Worm (Caenorhabditis elegans): ENCODE measurements around the gene grl-12.

- TF ChIP-seq ama-1 (optimal IDR thresholded peaks at IDR 0.05): no peak
- no peak for TF ChIP-seq ceh-36 (tag; optimal IDR thresholded peaks at IDR 0.05)
- TF ChIP-seq tbx-37 (GFP tag; conservative IDR thresholded peaks at IDR 0.05): no peak
- TF ChIP-seq F13C5.2 (tag; optimal IDR thresholded peaks at IDR 0.05): no peak
- TF ChIP-seq hnd-1 (tag; optimal IDR thresholded peaks at IDR 0.05): no peak
- no peak for TF ChIP-seq sea-1 (GFP tag; conservative IDR thresholded peaks at IDR 0.05)
- no peak for TF ChIP-seq tra-4 (tag; optimal IDR thresholded peaks at IDR 0.05)
- no peak for TF ChIP-seq ceh-13 (GFP tag; optimal IDR thresholded peaks at IDR 0.05)
- TF ChIP-seq B0310.2 (tag; optimal IDR thresholded peaks at IDR 0.05): no peak
- TF ChIP-seq aly-1 (tag; optimal IDR thresholded peaks at IDR 0.05): no peak
- TF ChIP-seq flt-1 (GFP tag; IDR thresholded peaks at IDR 0.05): no peak
- no peak for TF ChIP-seq ets-7 (tag; optimal IDR thresholded peaks at IDR 0.05)
- TF ChIP-seq hmbx-1 (tag; optimal IDR thresholded peaks at IDR 0.05): no peak
- TF ChIP-seq pes-1 (GFP tag; IDR thresholded peaks at IDR 0.05): no peak
Measured at ce11 chrV:8658577-8659362, 22.0 kb upstream of the grl-12 start.
